Worm (Caenorhabditis elegans) whole organism, midembryonic: ENCODE data around the gene Y45G5AM.3.

Experiments used
- flt-1 ChIP-seq: fragments of 200-800 bp; sonication (Bioruptor generic); IDR thresholded peaks from 2 replicates; pipeline ENCODE4 v1.3.6; 2022; ENCODE audit warnings: missing genetic modification characterization, missing compliant biosample characterization
- ref-1 ChIP-seq: fragments of 200-800 bp; sonication (Bioruptor generic); conservative IDR thresholded peaks from 2 replicates; pipeline ENCODE4 v1.3.6; 2022; ENCODE audit warnings: missing genetic modification reagents, missing genetic modification characterization, missing compliant biosample characterization
- ztf-29 ChIP-seq: fragments of 200-800 bp; sonication (Bioruptor generic); IDR thresholded peaks from 2 replicates; pipeline ENCODE4 v1.3.6; 2022; ENCODE audit warnings: missing genetic modification reagents, missing genetic modification characterization, missing compliant biosample characterization

ce11 chrV:4195283-4195682, 30.9 kb downstream of the Y45G5AM.3 start, which contains the start of gene algn-5:
- TF ChIP-seq ref-1 (GFP tag; lab: Robert Waterston, UW): no peak
- TF ChIP-seq ztf-29 (GFP tag; lab: Robert Waterston, UW): no peak
- TF ChIP-seq flt-1: no peak
